Worm (Caenorhabditis elegans) whole organism, young adult: ENCODE results near the gene fbxa-139.

Experiments used
- B0019.2 ChIP-seq: fragments of 200-800 bp; sonication (Bioruptor generic); conservative IDR thresholded peaks from 2 replicates; pipeline ENCODE4 v1.3.6; 2022; ENCODE audit warnings: missing genetic modification reagents, missing genetic modification characterization, missing compliant biosample characterization
- F52B5.7 ChIP-seq: sonication (generic microtip); optimal IDR thresholded peaks from 2 replicates; lab custom pipeline; 2016; ENCODE audit warnings: mild to moderate bottlenecking, missing genetic modification characterization, missing compliant biosample characterization
- Y53F4B.3 ChIP-seq: fragments of 200-800 bp; sonication (Bioruptor generic); IDR thresholded peaks from 2 replicates; pipeline ENCODE4 v1.3.6; 2022; ENCODE audit warnings: missing genetic modification reagents, missing genetic modification characterization, missing compliant biosample characterization
- aptf-3 ChIP-seq: fragments of 200-800 bp; sonication (Bioruptor generic); IDR thresholded peaks from 2 replicates; pipeline ENCODE4 v1.3.6; 2022; ENCODE audit warnings: missing genetic modification characterization, missing compliant biosample characterization
- bed-2 ChIP-seq: fragments of 200-800 bp; sonication (Bioruptor generic); IDR thresholded peaks from 2 replicates; pipeline ENCODE4 v1.3.6; 2022; ENCODE audit warnings: missing genetic modification reagents, missing genetic modification characterization, missing compliant biosample characterization
- nhr-80 ChIP-seq: sonication (generic microtip); optimal IDR thresholded peaks from 2 replicates; lab custom pipeline; 2016; ENCODE audit warnings: missing genetic modification characterization, missing compliant biosample characterization

ce11 chrV:15562541-15562940 is 31.9 kb downstream of the fbxa-139 start:
- TF ChIP-seq bed-2 (GFP tag; lab: Robert Waterston, UW) (no peak), aptf-3 (GFP tag; lab: Robert Waterston, UW) (no peak), F52B5.7 (tag; lab: Kevin White, UChicago) (no peak), B0019.2 (GFP tag; lab: Robert Waterston, UW) (no peak), nhr-80 (no peak), Y53F4B.3 (GFP tag; lab: Robert Waterston, UW) (no peak)
